Worm (Caenorhabditis elegans): ENCODE data around the gene K11H12.11.

K11H12.11 gene

ce11 chrIV:619766-620165 is 50.6 kb downstream of the K11H12.11 start:
- TF ChIP-seq lin-13 (tag; optimal IDR thresholded peaks at IDR 0.05): no peak
- TF ChIP-seq nhr-76 (tag; optimal IDR thresholded peaks at IDR 0.05): no peak
- no peak for TF ChIP-seq ztf-11 (tag; optimal IDR thresholded peaks at IDR 0.05)
- no peak for TF ChIP-seq flh-1 (GFP tag; optimal IDR thresholded peaks at IDR 0.05)
- no peak for TF ChIP-seq mls-2 (tag; optimal IDR thresholded peaks at IDR 0.05)
- TF ChIP-seq blmp-1 (tag; optimal IDR thresholded peaks at IDR 0.05): no peak
- TF ChIP-seq ceh-39 (tag; optimal IDR thresholded peaks at IDR 0.05): no peak
- TF ChIP-seq nhr-237 (tag; optimal IDR thresholded peaks at IDR 0.05): no peak
- TF ChIP-seq nhr-28 (tag; optimal IDR thresholded peaks at IDR 0.05): no peak

Measured in whole organism, mixed stage, embryonic.